Worm (Caenorhabditis elegans) whole organism, L4 larva: Measurements from ENCODE around the gene ttr-33.

ENCODE experiments used
- D1046.2 ChIP-seq: fragments of 200-800 bp; sonication (Bioruptor generic); IDR thresholded peaks from 2 replicates; pipeline ENCODE4 v1.3.6; 2022; ENCODE audit warnings: missing genetic modification characterization, missing compliant biosample characterization
- F10B5.3 ChIP-seq: sonication (generic microtip); optimal IDR thresholded peaks from 2 replicates; lab custom pipeline; 2016; ENCODE audit warnings: mild to moderate bottlenecking, missing genetic modification characterization, missing compliant biosample characterization
- F26F4.8 ChIP-seq: fragments of 200-800 bp; sonication (Bioruptor generic); conservative IDR thresholded peaks from 2 replicates; pipeline ENCODE4 v1.3.6; 2022; ENCODE audit warnings: missing genetic modification characterization, missing compliant biosample characterization
- F49E8.2 ChIP-seq: sonication (generic microtip); optimal IDR thresholded peaks from 2 replicates; lab custom pipeline; 2016; ENCODE audit warnings: missing compliant biosample characterization, mild to moderate bottlenecking, missing genetic modification characterization, borderline replicate concordance
- T20F7.1 ChIP-seq: fragments of 200-800 bp; sonication (Bioruptor generic); optimal IDR thresholded peaks from 2 replicates; lab custom pipeline; 2018; ENCODE audit warnings: mild to moderate bottlenecking, missing genetic modification characterization, missing compliant biosample characterization
- T26A8.4 ChIP-seq: fragments of 200-800 bp; sonication (Bioruptor generic); IDR thresholded peaks from 2 replicates; pipeline ENCODE4 v1.3.6; 2022; ENCODE audit warnings: missing genetic modification characterization, missing compliant biosample characterization
- Y48G9A.11 ChIP-seq: fragments of 200-800 bp; sonication (Bioruptor generic); IDR thresholded peaks from 2 replicates; pipeline ENCODE4 v1.3.6; 2022; ENCODE audit warnings: missing genetic modification reagents, missing genetic modification characterization, missing compliant biosample characterization
- Y5F2A.4 ChIP-seq: fragments of 200-800 bp; sonication (Bioruptor generic); optimal IDR thresholded peaks from 2 replicates; lab custom pipeline; 2018; ENCODE audit warnings: mild to moderate bottlenecking, missing genetic modification characterization, missing compliant biosample characterization
- ZK337.2 ChIP-seq: fragments of 200-800 bp; sonication (Bioruptor generic); IDR thresholded peaks from 2 replicates; pipeline ENCODE4 v1.3.6; 2022; ENCODE audit warnings: missing genetic modification reagents, missing genetic modification characterization, missing compliant biosample characterization
- aly-2 ChIP-seq: sonication (generic microtip); optimal IDR thresholded peaks from 2 replicates; lab custom pipeline; 2018; ENCODE audit warnings: missing biosample characterization, missing genetic modification characterization
- attf-4 ChIP-seq: sonication (generic microtip); optimal IDR thresholded peaks from 3 replicates; lab custom pipeline; 2017; ENCODE audit warnings: missing biosample characterization, missing genetic modification characterization
- cey-2 ChIP-seq: sonication (generic microtip); optimal IDR thresholded peaks from 3 replicates; lab custom pipeline; 2017; ENCODE audit warnings: missing genetic modification characterization, mild to moderate bottlenecking, missing compliant biosample characterization, antibody characterized with exemption, borderline replicate concordance; ENCODE audit not compliant: insufficient read depth
- daf-19 ChIP-seq: fragments of 200-800 bp; sonication (Bioruptor generic); conservative IDR thresholded peaks from 2 replicates; pipeline ENCODE4 v1.3.6; 2022; ENCODE audit warnings: missing genetic modification characterization, missing compliant biosample characterization
- daf-8 ChIP-seq: fragments of 200-800 bp; sonication (Bioruptor generic); IDR thresholded peaks from 2 replicates; pipeline ENCODE4 v1.3.6; 2022; ENCODE audit warnings: missing genetic modification characterization, missing compliant biosample characterization
- dmd-8 ChIP-seq: fragments of 200-800 bp; sonication (Bioruptor generic); IDR thresholded peaks from 2 replicates; pipeline ENCODE4 v1.3.6; 2022; ENCODE audit warnings: missing genetic modification characterization, missing compliant biosample characterization
- dpl-1 ChIP-seq: fragments of 150-350 bp; optimal IDR thresholded peaks from 2 replicates; lab custom pipeline; 2014; ENCODE audit warnings: missing biosample characterization, missing genetic modification reagents, missing genetic modification characterization
- dve-1 ChIP-seq: sonication (generic microtip); optimal IDR thresholded peaks from 2 replicates; lab custom pipeline; 2017; ENCODE audit warnings: antibody characterized with exemption, mild to moderate bottlenecking, missing genetic modification characterization, missing compliant biosample characterization; ENCODE audit not compliant: insufficient read depth
- egl-27 ChIP-seq: sonication (generic microtip); optimal IDR thresholded peaks from 3 replicates; lab custom pipeline; 2017; ENCODE audit warnings: missing biosample characterization, missing genetic modification reagents, missing genetic modification characterization
- fos-1 ChIP-seq: fragments of 150-350 bp; optimal IDR thresholded peaks from 2 replicates; lab custom pipeline; 2014; ENCODE audit warnings: missing biosample characterization, missing genetic modification characterization
- hif-1 ChIP-seq, 2 experiments: sonication (generic microtip); optimal IDR thresholded peaks; 2 replicates each; lab custom pipeline; 2016 to 2017; ENCODE audit warnings: missing compliant biosample characterization in 2 of 2, missing genetic modification characterization in 2 of 2, missing genetic modification reagents in 2 of 2, missing genotype in 2 of 2, mild to moderate bottlenecking in 1 of 2
- hlh-11 ChIP-seq: fragments of 200-800 bp; sonication (Bioruptor generic); optimal IDR thresholded peaks from 2 replicates; lab custom pipeline; 2018; ENCODE audit warnings: mild to moderate bottlenecking, missing genetic modification characterization, missing compliant biosample characterization
- hlh-30 ChIP-seq: sonication (generic microtip); optimal IDR thresholded peaks from 2 replicates; lab custom pipeline; 2017; ENCODE audit warnings: antibody characterized with exemption, mild to moderate bottlenecking, missing genetic modification characterization, missing compliant biosample characterization; ENCODE audit not compliant: insufficient read depth
- hmg-1.1 ChIP-seq: fragments of 200-800 bp; sonication (Bioruptor generic); IDR thresholded peaks from 2 replicates; pipeline ENCODE4 v1.3.6; 2022; ENCODE audit warnings: missing genetic modification reagents, missing genetic modification characterization, missing compliant biosample characterization
- lim-7 ChIP-seq: fragments of 200-800 bp; sonication (Bioruptor generic); IDR thresholded peaks from 2 replicates; pipeline ENCODE4 v1.3.6; 2022; ENCODE audit warnings: missing genetic modification characterization, missing compliant biosample characterization
- lin-1 ChIP-seq: fragments of 200-800 bp; sonication (Bioruptor generic); IDR thresholded peaks from 2 replicates; pipeline ENCODE4 v1.3.6; 2022; ENCODE audit warnings: missing genetic modification reagents, missing genetic modification characterization, missing compliant biosample characterization
- lir-3 ChIP-seq: sonication (generic microtip); optimal IDR thresholded peaks from 2 replicates; lab custom pipeline; 2016; ENCODE audit warnings: mild to moderate bottlenecking, missing genetic modification characterization, missing compliant biosample characterization
- mep-1 ChIP-seq: fragments of 150-350 bp; sonication (generic microtip); optimal IDR thresholded peaks from 3 replicates; lab custom pipeline; 2014; ENCODE audit warnings: missing biosample characterization, missing genetic modification characterization
- nhr-10 ChIP-seq: fragments of 150-350 bp; optimal IDR thresholded peaks from 2 replicates; lab custom pipeline; 2014; ENCODE audit warnings: missing biosample characterization, missing genetic modification characterization
- nhr-11 ChIP-seq: fragments of 150-350 bp; optimal IDR thresholded peaks from 2 replicates; lab custom pipeline; 2014; ENCODE audit warnings: missing biosample characterization, missing genetic modification characterization
- nhr-25 ChIP-seq: sonication (generic microtip); optimal IDR thresholded peaks from 2 replicates; lab custom pipeline; 2017; ENCODE audit warnings: missing genetic modification characterization, mild to moderate bottlenecking, missing compliant biosample characterization, antibody characterized with exemption, moderate library complexity, borderline replicate concordance; ENCODE audit not compliant: insufficient read depth
- nhr-41 ChIP-seq: fragments of 200-800 bp; sonication (Bioruptor generic); IDR thresholded peaks from 2 replicates; pipeline ENCODE4 v1.3.6; 2022; ENCODE audit warnings: missing genetic modification reagents, missing genetic modification characterization, missing compliant biosample characterization
- nhr-6 ChIP-seq: fragments of 150-350 bp; optimal IDR thresholded peaks from 2 replicates; lab custom pipeline; 2014; ENCODE audit warnings: missing biosample characterization, missing genetic modification characterization
- nhr-77 ChIP-seq: fragments of 150-350 bp; optimal IDR thresholded peaks from 2 replicates; lab custom pipeline; 2014; ENCODE audit warnings: missing biosample characterization, missing genetic modification characterization
- pha-4 ChIP-seq, 2 experiments: fragments of 150-350 bp in 1 of 2; fragments of 200-800 bp in 1 of 2; sonication (Bioruptor generic) in 1 of 2; IDR thresholded peaks in 1 of 2; optimal IDR thresholded peaks in 1 of 2; 2 replicates each; pipeline versions ENCODE4 v1.3.6 to Lab custom; 2014 to 2022; ENCODE audit warnings: missing genetic modification characterization in 2 of 2, missing genetic modification reagents in 2 of 2, missing biosample characterization in 1 of 2, missing compliant biosample characterization in 1 of 2
- rbr-2 ChIP-seq: sonication (generic microtip); optimal IDR thresholded peaks from 2 replicates; lab custom pipeline; 2016; ENCODE audit warnings: missing genotype, missing genetic modification characterization, missing compliant biosample characterization
- set-16 ChIP-seq: fragments of 200-800 bp; sonication (Bioruptor generic); IDR thresholded peaks from 2 replicates; pipeline ENCODE4 v1.3.6; 2022; ENCODE audit warnings: missing genetic modification reagents, missing genetic modification characterization, missing compliant biosample characterization
- snpc-1.2 ChIP-seq: fragments of 200-800 bp; sonication (Bioruptor generic); IDR thresholded peaks from 2 replicates; pipeline ENCODE4 v1.3.6; 2022; ENCODE audit warnings: missing genetic modification reagents, missing genetic modification characterization, missing compliant biosample characterization
- unc-39 ChIP-seq: sonication (generic microtip); optimal IDR thresholded peaks from 2 replicates; lab custom pipeline; 2017; ENCODE audit warnings: missing biosample characterization, missing genetic modification characterization
- unc-62 ChIP-seq, 3 experiments: fragments of 150-350 bp in 1 of 3; sonication (generic microtip); optimal IDR thresholded peaks in 2 of 3; peaks in 1 of 3; 1 replicate in 1 of 3; 2 replicates in 2 of 3; lab custom pipeline; 2014 to 2017; ENCODE audit warnings: missing biosample characterization in 3 of 3, missing genetic modification characterization in 3 of 3, missing genetic modification reagents in 3 of 3, missing genotype in 1 of 3
- zag-1 ChIP-seq: fragments of 150-350 bp; optimal IDR thresholded peaks from 2 replicates; lab custom pipeline; 2014; ENCODE audit warnings: missing biosample characterization, missing genetic modification characterization
- zfp-3 ChIP-seq: fragments of 200-800 bp; sonication (Bioruptor generic); conservative IDR thresholded peaks from 2 replicates; pipeline ENCODE4 v1.3.6; 2022; ENCODE audit warnings: missing genetic modification reagents, missing genetic modification characterization, missing compliant biosample characterization
- zip-11 ChIP-seq: fragments of 200-800 bp; sonication (Bioruptor generic); IDR thresholded peaks from 2 replicates; pipeline ENCODE4 v1.3.6; 2022; ENCODE audit warnings: missing genetic modification characterization, missing compliant biosample characterization
- zip-2 ChIP-seq: fragments of 150-350 bp; optimal IDR thresholded peaks from 2 replicates; lab custom pipeline; 2014; ENCODE audit warnings: missing biosample characterization, missing genetic modification characterization
- ztf-11 ChIP-seq: fragments of 150-350 bp; optimal IDR thresholded peaks from 2 replicates; lab custom pipeline; 2014; ENCODE audit warnings: missing biosample characterization, missing genetic modification characterization
- ztf-7 ChIP-seq: fragments of 150-350 bp; optimal IDR thresholded peaks from 2 replicates; lab custom pipeline; 2014; ENCODE audit warnings: missing biosample characterization, missing genetic modification characterization

ttr-33 gene

DNA sequence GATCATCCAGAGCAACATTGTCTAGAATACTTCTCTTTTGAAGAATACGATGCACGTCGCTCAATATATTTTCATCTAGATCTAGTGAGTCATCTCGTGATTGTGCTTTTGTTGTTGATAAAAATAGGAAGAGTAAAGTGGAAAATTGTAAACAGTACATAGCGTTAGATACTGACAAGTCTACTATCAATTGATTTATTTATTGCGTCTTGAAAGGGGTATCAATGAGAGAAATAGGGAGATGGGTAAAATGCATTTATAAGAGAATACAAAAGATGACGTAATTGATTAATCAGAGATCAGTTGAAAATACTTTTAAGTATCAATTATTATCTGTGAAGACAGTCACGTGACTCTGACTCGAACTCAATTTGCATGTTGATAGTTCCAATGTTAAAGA lies 798 bp downstream of the ttr-33 start, which contains the start of gene txt-5 (continued):
- peak; percentile 2 for TF ChIP-seq hlh-11 (tag; lab: Kevin White, UChicago)
- no peak for TF ChIP-seq zip-11 (GFP tag; lab: Robert Waterston, UW)
- no peak for TF ChIP-seq lin-1 (GFP tag; lab: Robert Waterston, UW)
- TF ChIP-seq nhr-25 (tag; lab: Kevin White, UChicago) = no peak
- TF ChIP-seq egl-27 = no peak
- TF ChIP-seq ztf-11 (tag; lab: Kevin White, UChicago) = no peak
- TF ChIP-seq zip-2 (tag; lab: Kevin White, UChicago) = no peak
- TF ChIP-seq daf-8 (GFP tag; lab: Robert Waterston, UW) = no peak
- TF ChIP-seq unc-62 (GFP tag; optimal IDR thresholded peaks at IDR 0.05 in 1 of 2; lab: Kevin White, UChicago) = peak in 1 of 2 experiments; percentile 62
- no peak for TF ChIP-seq unc-62 (tag; optimal IDR thresholded peaks at IDR 0.05; lab: Kevin White, UChicago)
- TF ChIP-seq zfp-3 (GFP tag; lab: Robert Waterston, UW) = no peak
- peak; percentile 53 for TF ChIP-seq mep-1
- TF ChIP-seq zag-1 (tag; lab: Kevin White, UChicago) = no peak
- peak; percentile 45 for TF ChIP-seq hlh-30
- TF ChIP-seq lir-3 (tag; lab: Kevin White, UChicago) = no peak
- no peak for TF ChIP-seq nhr-10 (tag; lab: Kevin White, UChicago)
- TF ChIP-seq ztf-7 (tag; lab: Kevin White, UChicago) = no peak

DNA sequence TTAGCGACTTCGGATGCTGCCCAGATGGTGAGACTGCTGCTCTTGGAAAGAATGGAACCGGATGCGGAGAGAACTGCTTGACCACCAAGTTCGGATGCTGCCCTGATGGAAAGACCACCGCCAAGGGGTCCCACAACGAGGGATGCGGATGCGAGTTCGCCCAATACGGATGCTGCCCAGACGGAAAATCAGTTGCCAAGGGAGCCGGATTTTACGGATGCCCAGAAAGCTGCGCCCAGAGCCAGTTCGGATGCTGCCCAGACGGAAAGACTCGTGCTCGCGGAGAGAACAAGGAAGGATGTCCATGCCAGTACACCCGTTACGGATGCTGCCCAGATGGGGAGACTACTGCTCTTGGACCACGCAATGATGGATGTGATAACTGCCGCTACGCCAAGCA lies 6.8 kb downstream of the ttr-33 start:
- peak; percentile 85 for TF ChIP-seq set-16 (GFP tag; lab: Robert Waterston, UW)
- no peak for TF ChIP-seq nhr-11 (tag; lab: Kevin White, UChicago)
- no peak for TF ChIP-seq lin-1 (GFP tag; lab: Robert Waterston, UW)
- TF ChIP-seq ztf-11 (tag; lab: Kevin White, UChicago) = no peak
- no peak for TF ChIP-seq hif-1 (tag; optimal IDR thresholded peaks at IDR 0.05; lab: Kevin White, UChicago)

ce11 chrV:7826917-7827316 lies 10.8 kb downstream of the ttr-33 start, which contains the start of gene mig-6:
mig-6 (plus strand) TSS chrV:7827217.
- TF ChIP-seq cey-2 (tag; lab: Kevin White, UChicago) (no peak), F26F4.8 (no peak), pha-4 (GFP tag; IDR thresholded peaks at IDR 0.05; lab: Robert Waterston, UW) (no peak), pha-4 (tag; optimal IDR thresholded peaks at IDR 0.05; lab: Kevin White, UChicago) (no peak), Y5F2A.4 (GFP tag; lab: Kevin White, UChicago) (no peak), daf-19 (GFP tag; lab: Robert Waterston, UW) (no peak), nhr-6 (tag; lab: Kevin White, UChicago) (no peak), ZK337.2 (GFP tag; lab: Robert Waterston, UW) (no peak), dpl-1 (GFP tag; lab: Kevin White, UChicago) (no peak), snpc-1.2 (GFP tag; lab: Robert Waterston, UW) (no peak), nhr-41 (GFP tag; lab: Robert Waterston, UW) (no peak), T26A8.4 (no peak), lim-7 (GFP tag; lab: Robert Waterston, UW) (no peak), unc-39 (no peak), nhr-77 (tag; lab: Kevin White, UChicago) (no peak), T20F7.1 (GFP tag; lab: Kevin White, UChicago) (no peak)

- TF ChIP-seq nhr-77 (tag; lab: Kevin White, UChicago) = no peak
- no peak for TF ChIP-seq rbr-2 (tag; lab: Kevin White, UChicago)
- TF ChIP-seq nhr-10 (tag; lab: Kevin White, UChicago) = no peak
- no peak for TF ChIP-seq hif-1 (tag; optimal IDR thresholded peaks at IDR 0.05; lab: Kevin White, UChicago)
- no peak for TF ChIP-seq dve-1
- no peak for TF ChIP-seq D1046.2
- no peak for TF ChIP-seq lir-3 (tag; lab: Kevin White, UChicago)
- no peak for TF ChIP-seq fos-1 (tag; lab: Kevin White, UChicago)
- TF ChIP-seq snpc-1.2 (GFP tag; lab: Robert Waterston, UW) = no peak
- no peak for TF ChIP-seq aly-2 (tag; lab: Kevin White, UChicago)
- no peak for TF ChIP-seq hmg-1.1 (GFP tag; lab: Robert Waterston, UW)
- no peak for TF ChIP-seq Y48G9A.11
- TF ChIP-seq F10B5.3 = no peak
- TF ChIP-seq F26F4.8 = no peak
- no peak for TF ChIP-seq zfp-3 (GFP tag; lab: Robert Waterston, UW)
- TF ChIP-seq unc-39 = no peak
- TF ChIP-seq dmd-8 (GFP tag; lab: Robert Waterston, UW) = no peak
- no peak for TF ChIP-seq attf-4
- TF ChIP-seq F49E8.2 (tag; lab: Kevin White, UChicago) = no peak
These were observed 11.3 kb downstream of the ttr-33 start for ce11 chrV:7826362-7826761.
